Fruit fly (Drosophila melanogaster) whole organism, prepupa: ENCODE measurements around the gene olf413.

Experiments
- CG10631 ChIP-seq: fragments of 200-800 bp; sonication (Bioruptor generic); optimal IDR thresholded peaks from 2 replicates; lab custom pipeline; 2016; ENCODE audit warnings: missing biosample characterization, missing genetic modification characterization
- CG10669 ChIP-seq: fragments of 200-800 bp; sonication (Bioruptor generic); optimal IDR thresholded peaks from 3 replicates; lab custom pipeline; 2018; ENCODE audit warnings: missing biosample characterization, mild to moderate bottlenecking, missing genetic modification characterization, moderate library complexity
- CG11294 ChIP-seq: fragments of 200-800 bp; sonication (Bioruptor generic); IDR thresholded peaks from 2 replicates; pipeline ENCODE4 v1.3.6; 2022; ENCODE audit warnings: missing biosample characterization, missing genetic modification characterization
- CG11762 ChIP-seq: fragments of 200-800 bp; sonication (Bioruptor generic); optimal IDR thresholded peaks from 3 replicates; lab custom pipeline; 2016; ENCODE audit warnings: missing biosample characterization, missing genetic modification characterization; ENCODE audit not compliant: insufficient read depth
- CG11902 ChIP-seq: fragments of 200-800 bp; sonication (Bioruptor generic); optimal IDR thresholded peaks from 3 replicates; lab custom pipeline; 2016; ENCODE audit warnings: missing biosample characterization, missing genetic modification characterization
- CG15336 ChIP-seq: fragments of 200-800 bp; sonication (Bioruptor generic); IDR thresholded peaks from 2 replicates; pipeline ENCODE4 v1.3.6; 2022; ENCODE audit warnings: missing biosample characterization, missing genetic modification characterization
- CG16779 ChIP-seq: fragments of 200-800 bp; sonication (Bioruptor generic); optimal IDR thresholded peaks from 3 replicates; lab custom pipeline; 2017; ENCODE audit warnings: missing biosample characterization, mild to moderate bottlenecking, missing genetic modification characterization
- CG3032 ChIP-seq: fragments of 200-800 bp; optimal IDR thresholded peaks from 2 replicates; lab custom pipeline; 2019; ENCODE audit warnings: missing biosample characterization, mild to moderate bottlenecking, missing genetic modification characterization, moderate library complexity
- CG31627 ChIP-seq: fragments of 200-800 bp; sonication (Bioruptor generic); optimal IDR thresholded peaks from 3 replicates; lab custom pipeline; 2016; ENCODE audit warnings: missing biosample characterization, missing genetic modification characterization
- CG32006 ChIP-seq: fragments of 200-800 bp; sonication (Bioruptor generic); optimal IDR thresholded peaks from 3 replicates; lab custom pipeline; 2017; ENCODE audit warnings: missing biosample characterization, mild to moderate bottlenecking, missing genetic modification characterization
- CG34406 ChIP-seq: fragments of 200-800 bp; sonication (Bioruptor generic); optimal IDR thresholded peaks from 3 replicates; lab custom pipeline; 2016; ENCODE audit warnings: missing biosample characterization, missing genetic modification characterization
- CG3919 ChIP-seq: fragments of 200-800 bp; sonication (Bioruptor generic); optimal IDR thresholded peaks from 3 replicates; lab custom pipeline; 2016; ENCODE audit warnings: missing biosample characterization, missing genetic modification characterization
- CG4318 ChIP-seq: fragments of 200-800 bp; sonication (Bioruptor generic); optimal IDR thresholded peaks from 3 replicates; lab custom pipeline; 2017; ENCODE audit warnings: missing biosample characterization, mild to moderate bottlenecking, missing genetic modification characterization
- CG6163 ChIP-seq: fragments of 200-800 bp; sonication (Bioruptor generic); IDR thresholded peaks from 3 replicates; pipeline ENCODE4 v1.3.6; 2022; ENCODE audit warnings: missing biosample characterization, missing genetic modification characterization
- CG6276 ChIP-seq: fragments of 200-800 bp; sonication (Bioruptor generic); optimal IDR thresholded peaks from 2 replicates; lab custom pipeline; 2017; ENCODE audit warnings: missing biosample characterization, mild to moderate bottlenecking, missing genetic modification characterization
- CG6792 ChIP-seq: fragments of 200-800 bp; sonication (Bioruptor generic); optimal IDR thresholded peaks from 3 replicates; lab custom pipeline; 2016; ENCODE audit warnings: missing biosample characterization, missing genetic modification characterization
- CG6808 ChIP-seq: fragments of 200-800 bp; sonication (Bioruptor generic); optimal IDR thresholded peaks from 3 replicates; lab custom pipeline; 2017; ENCODE audit warnings: missing biosample characterization, missing genetic modification characterization, mild to moderate bottlenecking, moderate library complexity, missing genetic modification reagents
- CG7368 ChIP-seq: fragments of 200-800 bp; sonication (Bioruptor generic); optimal IDR thresholded peaks from 3 replicates; lab custom pipeline; 2016; ENCODE audit warnings: missing biosample characterization, missing genetic modification characterization
- CG8319 ChIP-seq: fragments of 200-800 bp; sonication (Bioruptor generic); optimal IDR thresholded peaks from 3 replicates; lab custom pipeline; 2016; ENCODE audit warnings: missing biosample characterization, missing genetic modification characterization
- CG8632 ChIP-seq: fragments of 200-800 bp; sonication (Bioruptor generic); optimal IDR thresholded peaks from 3 replicates; lab custom pipeline; 2016; ENCODE audit warnings: missing biosample characterization, missing genetic modification characterization
- CG9139 ChIP-seq: fragments of 200-800 bp; sonication (Bioruptor generic); optimal IDR thresholded peaks from 3 replicates; lab custom pipeline; 2017; ENCODE audit warnings: missing biosample characterization, mild to moderate bottlenecking, missing genetic modification characterization
- Eip78C ChIP-seq: fragments of 200-800 bp; sonication (Bioruptor generic); peaks from one replicate; lab custom pipeline; 2016; ENCODE audit warnings: missing biosample characterization, missing genetic modification characterization
- Eip93F ChIP-seq: fragments of 200-800 bp; sonication (Bioruptor generic); optimal IDR thresholded peaks from 2 replicates; lab custom pipeline; 2016; ENCODE audit warnings: missing biosample characterization, mild to moderate bottlenecking, missing genetic modification characterization
- Ets21C ChIP-seq: fragments of 200-800 bp; sonication (Bioruptor generic); optimal IDR thresholded peaks from 3 replicates; lab custom pipeline; 2016; ENCODE audit warnings: missing biosample characterization, missing genetic modification characterization
- Gug ChIP-seq: fragments of 200-800 bp; sonication (Bioruptor generic); IDR thresholded peaks from 2 replicates; pipeline ENCODE4 v1.3.6; 2022; ENCODE audit warnings: missing biosample characterization, missing genetic modification characterization
- Hr38 ChIP-seq: sonication (Bioruptor generic); optimal IDR thresholded peaks from 2 replicates; lab custom pipeline; 2016; ENCODE audit warnings: missing biosample characterization, missing genetic modification characterization
- Hr4 ChIP-seq: fragments of 200-800 bp; sonication (Bioruptor generic); optimal IDR thresholded peaks from 3 replicates; lab custom pipeline; 2016; ENCODE audit warnings: missing biosample characterization, missing genetic modification characterization
- Lpt ChIP-seq: fragments of 200-800 bp; sonication (Bioruptor generic); optimal IDR thresholded peaks from 3 replicates; lab custom pipeline; 2016; ENCODE audit warnings: missing biosample characterization, missing genetic modification characterization
- Smox ChIP-seq: fragments of 200-800 bp; sonication (Bioruptor generic); optimal IDR thresholded peaks from 3 replicates; lab custom pipeline; 2016; ENCODE audit warnings: missing biosample characterization, missing genetic modification characterization
- Sox102F ChIP-seq: fragments of 200-800 bp; sonication (Bioruptor generic); optimal IDR thresholded peaks from 2 replicates; lab custom pipeline; 2016; ENCODE audit warnings: missing biosample characterization, mild to moderate bottlenecking, missing genetic modification characterization
- achi ChIP-seq: fragments of 200-800 bp; sonication (Bioruptor generic); optimal IDR thresholded peaks from 3 replicates; lab custom pipeline; 2016; ENCODE audit warnings: missing biosample characterization, missing genetic modification characterization
- acj6 ChIP-seq: fragments of 200-800 bp; sonication (Bioruptor generic); optimal IDR thresholded peaks from 3 replicates; lab custom pipeline; 2016; ENCODE audit warnings: missing biosample characterization, missing genetic modification characterization
- dsx ChIP-seq: fragments of 200-800 bp; optimal IDR thresholded peaks from 3 replicates; lab custom pipeline; 2019; ENCODE audit warnings: missing biosample characterization, mild to moderate bottlenecking, missing genetic modification characterization, moderate library complexity; ENCODE audit not compliant: poor library complexity, severe bottlenecking
- eg ChIP-seq: fragments of 200-800 bp; sonication (Bioruptor generic); IDR thresholded peaks from 3 replicates; pipeline ENCODE4 v1.3.6; 2022; ENCODE audit warnings: missing biosample characterization, missing genetic modification characterization
- esn ChIP-seq: fragments of 200-800 bp; sonication (Bioruptor generic); optimal IDR thresholded peaks from 2 replicates; lab custom pipeline; 2016; ENCODE audit warnings: missing biosample characterization, mild to moderate bottlenecking, missing genetic modification characterization, moderate library complexity
- fd85E ChIP-seq: fragments of 200-800 bp; sonication (Bioruptor generic); optimal IDR thresholded peaks from 3 replicates; lab custom pipeline; 2016; ENCODE audit warnings: missing biosample characterization, missing genetic modification characterization
- fkh ChIP-seq: fragments of 200-800 bp; sonication (Bioruptor generic); optimal IDR thresholded peaks from 3 replicates; lab custom pipeline; 2017; ENCODE audit warnings: missing biosample characterization, mild to moderate bottlenecking, missing genetic modification characterization, moderate library complexity
- lz ChIP-seq: fragments of 200-800 bp; sonication (Bioruptor generic); optimal IDR thresholded peaks from 3 replicates; lab custom pipeline; 2016; ENCODE audit warnings: missing biosample characterization, missing genetic modification characterization
- net ChIP-seq: fragments of 200-800 bp; sonication (Bioruptor generic); optimal IDR thresholded peaks from 3 replicates; lab custom pipeline; 2016; ENCODE audit warnings: missing biosample characterization, missing genetic modification characterization
- pdm3 ChIP-seq: fragments of 200-800 bp; sonication (Bioruptor generic); optimal IDR thresholded peaks from 3 replicates; lab custom pipeline; 2016; ENCODE audit warnings: missing biosample characterization, missing genetic modification characterization
- spab ChIP-seq: fragments of 200-800 bp; sonication (Bioruptor generic); optimal IDR thresholded peaks from 2 replicates; lab custom pipeline; 2017; ENCODE audit warnings: missing biosample characterization, mild to moderate bottlenecking, missing genetic modification characterization, missing genetic modification reagents
- ss ChIP-seq, 2 experiments: fragments of 200-800 bp; sonication (Bioruptor generic); optimal IDR thresholded peaks; 2 replicates in 1 of 2; 3 replicates in 1 of 2; lab custom pipeline; 2017 to 2018; ENCODE audit warnings: mild to moderate bottlenecking in 2 of 2, missing biosample characterization in 2 of 2, missing genetic modification characterization in 2 of 2, moderate library complexity in 1 of 2
- topi ChIP-seq: fragments of 200-800 bp; sonication (Bioruptor generic); optimal IDR thresholded peaks from 3 replicates; lab custom pipeline; 2016; ENCODE audit warnings: missing biosample characterization, missing genetic modification characterization
- vri ChIP-seq: fragments of 200-800 bp; sonication (Bioruptor generic); optimal IDR thresholded peaks from 3 replicates; lab custom pipeline; 2016; ENCODE audit warnings: missing biosample characterization, mild to moderate bottlenecking, missing genetic modification characterization

The olf413 gene

dm6 chr3L:22157644-22158043 is 21.8 kb downstream of the olf413 start (continued):
- TF ChIP-seq Sox102F = peak; percentile 65
- TF ChIP-seq Smox (GFP tag; lab: Kevin White, UChicago) = peak; percentile 38
- no peak for TF ChIP-seq Hr4 (GFP tag; lab: Kevin White, UChicago)
- peak; percentile 24 for TF ChIP-seq CG31627
- no peak for TF ChIP-seq Lpt (GFP tag; lab: Kevin White, UChicago)
- no peak for TF ChIP-seq CG6276 (GFP tag; lab: Kevin White, UChicago)
- peak; percentile 55 for TF ChIP-seq esn (GFP tag; lab: Kevin White, UChicago)
- no peak for TF ChIP-seq CG8319 (GFP tag; lab: Kevin White, UChicago)
- no peak for TF ChIP-seq CG11294 (GFP tag; lab: Robert Waterston, UW)
- peak; percentile 2 for TF ChIP-seq Ets21C (GFP tag; lab: Kevin White, UChicago)
- peak; percentile 32 for TF ChIP-seq achi (GFP tag; lab: Kevin White, UChicago)
- TF ChIP-seq fkh (GFP tag; lab: Kevin White, UChicago) = no peak
- TF ChIP-seq CG6808 (GFP tag; lab: Kevin White, UChicago) = peak; percentile 27
- peak; percentile 30 for TF ChIP-seq CG3919 (GFP tag; lab: Kevin White, UChicago)
- TF ChIP-seq, all 60 proteins: peak for 28

dm6 chr3L:22159307-22159706 is 23.4 kb downstream of the olf413 start:
- TF ChIP-seq CG4318 (GFP tag; lab: Kevin White, UChicago) (no peak), acj6 (no peak), spab (no peak), CG6163 (GFP tag; lab: Robert Waterston, UW) (no peak), CG11294 (GFP tag; lab: Robert Waterston, UW) (no peak), Sox102F (no peak), CG3032 (tag; lab: Kevin White, UChicago) (no peak), Eip78C (GFP tag; lab: Kevin White, UChicago) (no peak), Hr4 (GFP tag; lab: Kevin White, UChicago) (no peak), CG34406 (GFP tag; lab: Kevin White, UChicago) (no peak), CG8632 (GFP tag; lab: Kevin White, UChicago) (no peak), CG16779 (tag; lab: Kevin White, UChicago) (no peak), Eip93F (no peak)

- TF ChIP-seq vri (no peak), CG15336 (GFP tag; lab: Robert Waterston, UW) (no peak), CG32006 (GFP tag; lab: Kevin White, UChicago) (no peak), CG8632 (GFP tag; lab: Kevin White, UChicago) (no peak), dsx (GFP tag; lab: Kevin White, UChicago) (peak; percentile 80), CG6163 (GFP tag; lab: Robert Waterston, UW) (no peak), CG10631 (GFP tag; lab: Kevin White, UChicago) (no peak)
- TF ChIP-seq, all 60 proteins: peak for 1
These were observed 26.0 kb downstream of the olf413 start for dm6 chr3L:22161872-22162271.

dm6 chr3L:22162555-22162954 is 26.7 kb downstream of the olf413 start:
- TF ChIP-seq CG16779 (tag; lab: Kevin White, UChicago) (no peak), eg (GFP tag; lab: Robert Waterston, UW) (no peak), lz (GFP tag; lab: Kevin White, UChicago) (peak; percentile 15), CG11294 (GFP tag; lab: Robert Waterston, UW) (no peak), Eip78C (GFP tag; lab: Kevin White, UChicago) (peak; percentile 65), pdm3 (peak; percentile 26), CG6792 (peak; percentile 12), Sox102F (no peak), CG11762 (no peak), CG7368 (peak; percentile 30), spab (no peak), CG11902 (GFP tag; lab: Kevin White, UChicago) (no peak), achi (GFP tag; lab: Kevin White, UChicago) (peak; percentile 14), fd85E (GFP tag; lab: Kevin White, UChicago) (no peak), CG4318 (GFP tag; lab: Kevin White, UChicago) (no peak), topi (GFP tag; lab: Kevin White, UChicago) (no peak), CG8319 (GFP tag; lab: Kevin White, UChicago) (no peak), CG9139 (GFP tag; lab: Kevin White, UChicago) (no peak), Gug (GFP tag; lab: Robert Waterston, UW) (0 out of 2 replicates have a peak, but pooled peaks have one; percentile 16), CG3032 (tag; lab: Kevin White, UChicago) (no peak), Eip93F (no peak), net (GFP tag; lab: Kevin White, UChicago) (no peak), Hr4 (GFP tag; lab: Kevin White, UChicago) (peak; percentile 24), CG3919 (GFP tag; lab: Kevin White, UChicago) (peak; percentile 18), vri (no peak), CG10669 (GFP tag; lab: Kevin White, UChicago) (peak; percentile 48), esn (GFP tag; lab: Kevin White, UChicago) (peak; percentile 32), Hr38 (no peak), ss (GFP tag; optimal IDR thresholded peaks at IDR 0.05; lab: Kevin White, UChicago) (no peak)
